Worm (Caenorhabditis elegans): ENCODE data around the gene R01E6.7.

- TF ChIP-seq ceh-82 (tag; optimal IDR thresholded peaks at IDR 0.05) (no peak), lin-15B (tag; optimal IDR thresholded peaks at IDR 0.05) (no peak), pha-4 (tag; optimal IDR thresholded peaks at IDR 0.05) (no peak)
These were observed 43.2 kb downstream of the R01E6.7 start for ce11 chrX:13526219-13527218.

All from whole organism, L3 larva.